Fruit fly (Drosophila melanogaster) whole organism, embryonic: ENCODE results near the gene w-cup.

Source experiments
- Atf3 ChIP-seq: fragments of 200-800 bp; sonication (Bioruptor generic); optimal IDR thresholded peaks from 3 replicates; lab custom pipeline; 2016; ENCODE audit warnings: missing biosample characterization, missing genetic modification characterization
- Bdp1 ChIP-seq: fragments of 200-800 bp; sonication (Bioruptor generic); optimal IDR thresholded peaks from 3 replicates; lab custom pipeline; 2016; ENCODE audit warnings: missing biosample characterization, missing genetic modification characterization
- CG10274 ChIP-seq: fragments of 200-800 bp; sonication (Bioruptor generic); optimal IDR thresholded peaks from 3 replicates; lab custom pipeline; 2017; ENCODE audit warnings: missing biosample characterization, mild to moderate bottlenecking, missing genetic modification characterization
- CG10431 ChIP-seq: fragments of 200-800 bp; sonication (Bioruptor generic); optimal IDR thresholded peaks from 3 replicates; lab custom pipeline; 2018; ENCODE audit warnings: missing biosample characterization, mild to moderate bottlenecking, missing genetic modification characterization
- CG10462 ChIP-seq: fragments of 200-800 bp; sonication (Bioruptor generic); optimal IDR thresholded peaks from 2 replicates; lab custom pipeline; 2016; ENCODE audit warnings: missing biosample characterization, missing genetic modification characterization
- CG12104 ChIP-seq: fragments of 200-800 bp; sonication (Bioruptor generic); optimal IDR thresholded peaks from 3 replicates; lab custom pipeline; 2016; ENCODE audit warnings: missing biosample characterization, missing genetic modification characterization
- CG12155 ChIP-seq: fragments of 200-800 bp; sonication (Bioruptor generic); optimal IDR thresholded peaks from 3 replicates; lab custom pipeline; 2016; ENCODE audit warnings: missing biosample characterization, missing genetic modification characterization
- CG13424 ChIP-seq: fragments of 200-800 bp; sonication (Bioruptor generic); optimal IDR thresholded peaks from 2 replicates; lab custom pipeline; 2019; ENCODE audit warnings: missing biosample characterization, mild to moderate bottlenecking, missing genetic modification characterization, moderate library complexity
- CG17829 ChIP-seq: fragments of 200-800 bp; optimal IDR thresholded peaks from 2 replicates; lab custom pipeline; 2019; ENCODE audit warnings: missing biosample characterization, mild to moderate bottlenecking, missing genetic modification characterization, moderate library complexity
- CG2875 ChIP-seq: fragments of 200-800 bp; sonication (Bioruptor generic); optimal IDR thresholded peaks from 2 replicates; lab custom pipeline; 2017; ENCODE audit warnings: missing biosample characterization, mild to moderate bottlenecking, missing genetic modification characterization, missing genetic modification reagents
- CG3163 ChIP-seq: fragments of 200-800 bp; sonication (Bioruptor generic); optimal IDR thresholded peaks from 3 replicates; lab custom pipeline; 2016; ENCODE audit warnings: missing biosample characterization, missing genetic modification characterization
- CG34224 ChIP-seq: fragments of 200-800 bp; sonication (Bioruptor generic); IDR thresholded peaks from 3 replicates; pipeline ENCODE4 v1.3.6; 2022; ENCODE audit warnings: missing biosample characterization, missing genetic modification characterization; ENCODE audit not compliant: partially characterized antibody
- CG42726 ChIP-seq: fragments of 200-800 bp; sonication (Bioruptor generic); IDR thresholded peaks from 2 replicates; pipeline ENCODE4 v1.3.6; 2022; ENCODE audit warnings: missing biosample characterization, missing genetic modification characterization; ENCODE audit not compliant: partially characterized antibody
- CG43689 ChIP-seq: fragments of 200-800 bp; sonication (Bioruptor generic); IDR thresholded peaks from 2 replicates; pipeline ENCODE4 v1.3.6; 2022; ENCODE audit warnings: missing biosample characterization, missing genetic modification characterization
- CG4404 ChIP-seq: fragments of 200-800 bp; sonication (Bioruptor generic); IDR thresholded peaks from 2 replicates; pipeline ENCODE4 v1.3.6; 2022; ENCODE audit warnings: missing biosample characterization, missing genetic modification characterization
- CG4424 ChIP-seq: fragments of 200-800 bp; sonication (Bioruptor generic); optimal IDR thresholded peaks from 3 replicates; lab custom pipeline; 2016; ENCODE audit warnings: missing biosample characterization, missing genetic modification characterization
- CG4617 ChIP-seq: fragments of 200-800 bp; sonication (Bioruptor generic); optimal IDR thresholded peaks from 3 replicates; lab custom pipeline; 2016; ENCODE audit warnings: missing biosample characterization, missing genetic modification characterization, borderline replicate concordance
- CG5245 ChIP-seq: fragments of 200-800 bp; sonication (Bioruptor generic); optimal IDR thresholded peaks from 3 replicates; lab custom pipeline; 2016; ENCODE audit warnings: missing biosample characterization, missing genetic modification characterization
- CG7745 ChIP-seq: fragments of 200-800 bp; sonication (Bioruptor generic); optimal IDR thresholded peaks from 2 replicates; lab custom pipeline; 2018; ENCODE audit warnings: missing biosample characterization, mild to moderate bottlenecking, missing genetic modification characterization, moderate library complexity
- CG7786 ChIP-seq: fragments of 200-800 bp; sonication (Bioruptor generic); optimal IDR thresholded peaks from 2 replicates; lab custom pipeline; 2016; ENCODE audit warnings: missing biosample characterization, missing genetic modification characterization
- CG8281 ChIP-seq: fragments of 200-800 bp; sonication (Bioruptor generic); optimal IDR thresholded peaks from 2 replicates; lab custom pipeline; 2018; ENCODE audit warnings: missing biosample characterization, mild to moderate bottlenecking, missing genetic modification characterization, moderate library complexity
- CG9727 ChIP-seq: fragments of 200-800 bp; sonication (Bioruptor generic); optimal IDR thresholded peaks from 3 replicates; lab custom pipeline; 2017; ENCODE audit warnings: missing biosample characterization, mild to moderate bottlenecking, missing genetic modification characterization
- CG9876 ChIP-seq: fragments of 200-800 bp; sonication (Bioruptor generic); optimal IDR thresholded peaks from 2 replicates; lab custom pipeline; 2016; ENCODE audit warnings: missing biosample characterization, missing genetic modification characterization
- D19A ChIP-seq: fragments of 200-800 bp; optimal IDR thresholded peaks from 3 replicates; lab custom pipeline; 2019; ENCODE audit warnings: missing biosample characterization, mild to moderate bottlenecking, missing genetic modification characterization, moderate library complexity
- Deaf1 ChIP-seq: fragments of 200-800 bp; optimal IDR thresholded peaks from 3 replicates; lab custom pipeline; 2019; ENCODE audit warnings: missing biosample characterization, mild to moderate bottlenecking, missing genetic modification characterization, moderate library complexity
- E2f1 ChIP-seq: fragments of 200-800 bp; sonication (Bioruptor generic); IDR thresholded peaks from 2 replicates; pipeline ENCODE4 v1.3.6; 2022; ENCODE audit warnings: missing biosample characterization, missing genetic modification characterization
- Lpt ChIP-seq: fragments of >200 bp; optimal IDR thresholded peaks from 2 replicates; lab custom pipeline; 2018; ENCODE audit warnings: missing biosample characterization, missing genetic modification characterization
- Sox100B ChIP-seq: fragments of 200-800 bp; sonication (Bioruptor generic); optimal IDR thresholded peaks from 3 replicates; lab custom pipeline; 2018; ENCODE audit warnings: missing biosample characterization, mild to moderate bottlenecking, missing genetic modification characterization
- ara ChIP-seq: fragments of 200-800 bp; sonication (Bioruptor generic); IDR thresholded peaks from 2 replicates; pipeline ENCODE4 v1.3.6; 2022; ENCODE audit warnings: missing biosample characterization, missing genetic modification characterization
- crp ChIP-seq, 2 experiments: fragments of 200-800 bp; sonication (Bioruptor generic); optimal IDR thresholded peaks; 2 replicates in 1 of 2; 3 replicates in 1 of 2; lab custom pipeline; 2017; ENCODE audit warnings: missing biosample characterization in 2 of 2, missing genetic modification characterization in 2 of 2, mild to moderate bottlenecking in 1 of 2, moderate library complexity in 1 of 2
- dmrt99B ChIP-seq: fragments of 200-800 bp; sonication (Bioruptor generic); optimal IDR thresholded peaks from 2 replicates; lab custom pipeline; 2018; ENCODE audit warnings: missing biosample characterization, mild to moderate bottlenecking, missing genetic modification characterization, moderate library complexity
- ewg ChIP-seq: fragments of 200-800 bp; sonication (Bioruptor generic); optimal IDR thresholded peaks from 3 replicates; lab custom pipeline; 2017; ENCODE audit warnings: mild to moderate bottlenecking, missing biosample characterization, missing genetic modification reagents, missing genetic modification characterization
- fd3F ChIP-seq: fragments of 200-800 bp; sonication (Bioruptor generic); optimal IDR thresholded peaks from 2 replicates; lab custom pipeline; 2018; ENCODE audit warnings: missing biosample characterization, mild to moderate bottlenecking, missing genetic modification characterization, moderate library complexity
- gcm2 ChIP-seq: fragments of 200-800 bp; sonication (Bioruptor generic); optimal IDR thresholded peaks from 2 replicates; lab custom pipeline; 2016; ENCODE audit warnings: missing biosample characterization, missing genetic modification characterization
- gfzf ChIP-seq: fragments of 200-800 bp; sonication (Bioruptor generic); optimal IDR thresholded peaks from 2 replicates; lab custom pipeline; 2016; ENCODE audit warnings: missing biosample characterization, mild to moderate bottlenecking, missing genetic modification characterization, moderate library complexity
- grn ChIP-seq: fragments of 200-800 bp; sonication (Bioruptor generic); optimal IDR thresholded peaks from 3 replicates; lab custom pipeline; 2017; ENCODE audit warnings: missing biosample characterization, missing genetic modification characterization
- gro ChIP-seq: fragments of 200-800 bp; sonication (Bioruptor generic); optimal IDR thresholded peaks from 2 replicates; lab custom pipeline; 2016; ENCODE audit warnings: missing biosample characterization, missing genetic modification characterization
- lbe ChIP-seq: fragments of 200-800 bp; sonication (Bioruptor generic); optimal IDR thresholded peaks from 2 replicates; lab custom pipeline; 2016; ENCODE audit warnings: missing biosample characterization, mild to moderate bottlenecking, missing genetic modification characterization
- pan ChIP-seq, 4 experiments: fragments of >200 bp in 3 of 4; fragments of 200-800 bp in 1 of 4; sonication (Bioruptor generic) in 1 of 4; optimal IDR thresholded peaks in 3 of 4; IDR thresholded peaks in 1 of 4; 2 replicates each; pipeline versions ENCODE4 v1.3.6 to Lab custom; 2017 to 2022; ENCODE audit warnings: missing biosample characterization in 2 of 4, missing genetic modification characterization in 2 of 4, mixed read lengths in 1 of 4
- schlank ChIP-seq: fragments of 200-800 bp; sonication (Bioruptor generic); optimal IDR thresholded peaks from 2 replicates; lab custom pipeline; 2018; ENCODE audit warnings: missing biosample characterization, mild to moderate bottlenecking, missing genetic modification characterization
- shn ChIP-seq: fragments of 200-800 bp; sonication (Bioruptor generic); optimal IDR thresholded peaks from 3 replicates; lab custom pipeline; 2016; ENCODE audit warnings: missing biosample characterization, missing genetic modification characterization
- slp2 ChIP-seq: fragments of 200-800 bp; sonication (Bioruptor generic); optimal IDR thresholded peaks from 2 replicates; lab custom pipeline; 2016; ENCODE audit warnings: missing biosample characterization, missing genetic modification characterization
- so ChIP-seq: fragments of 200-800 bp; sonication (Bioruptor generic); IDR thresholded peaks from 3 replicates; pipeline ENCODE4 v1.3.6; 2022; ENCODE audit warnings: missing biosample characterization, missing genetic modification characterization
- ssp ChIP-seq: fragments of 200-800 bp; sonication (Bioruptor generic); IDR thresholded peaks from 2 replicates; pipeline ENCODE4 v1.3.6; 2022; ENCODE audit warnings: missing biosample characterization, missing genetic modification characterization
- tin ChIP-seq: fragments of 200-800 bp; sonication (Bioruptor generic); optimal IDR thresholded peaks from 3 replicates; lab custom pipeline; 2016; ENCODE audit warnings: missing biosample characterization, missing genetic modification characterization
- trem ChIP-seq: fragments of 200-800 bp; optimal IDR thresholded peaks from 3 replicates; lab custom pipeline; 2019; ENCODE audit warnings: missing biosample characterization, mild to moderate bottlenecking, missing genetic modification characterization, moderate library complexity
- trh ChIP-seq: fragments of 200-800 bp; sonication (Bioruptor generic); optimal IDR thresholded peaks from 2 replicates; lab custom pipeline; 2016; ENCODE audit warnings: missing biosample characterization, missing genetic modification characterization
- vfl ChIP-seq: fragments of 200-800 bp; sonication (Bioruptor generic); optimal IDR thresholded peaks from 2 replicates; lab custom pipeline; 2016; ENCODE audit warnings: missing biosample characterization, missing genetic modification characterization
- zfh2 ChIP-seq: fragments of 200-800 bp; sonication (Bioruptor generic); optimal IDR thresholded peaks from 2 replicates; lab custom pipeline; 2016; ENCODE audit warnings: missing biosample characterization, missing genetic modification characterization

w-cup gene

dm6 chr2L:10543048-10543752 is 34.4 kb downstream of the w-cup start (continued):
- TF ChIP-seq Atf3 (GFP tag; lab: Kevin White, UChicago) (no peak), slp2 (no peak), grn (GFP tag; lab: Kevin White, UChicago) (peak; percentile 91), D19A (peak; percentile 44), CG13424 (tag; lab: Kevin White, UChicago) (peak; percentile 49), trem (tag; lab: Kevin White, UChicago) (peak; percentile 72), CG9727 (GFP tag; lab: Kevin White, UChicago) (peak; percentile 70), CG4404 (GFP tag; lab: Robert Waterston, UW) (no peak), so (GFP tag; lab: Robert Waterston, UW) (no peak), fd3F (no peak), CG10431 (GFP tag; lab: Kevin White, UChicago) (no peak), ssp (GFP tag; lab: Robert Waterston, UW) (peak; percentile 17; the same call in 1 of the 2 replicates), CG10274 (GFP tag; lab: Kevin White, UChicago) (no peak), shn (GFP tag; lab: Kevin White, UChicago) (no peak), gfzf (GFP tag; lab: Kevin White, UChicago) (no peak), CG9876 (GFP tag; lab: Kevin White, UChicago) (no peak), dmrt99B (tag; lab: Kevin White, UChicago) (peak; percentile 50), gcm2 (GFP tag; lab: Kevin White, UChicago) (no peak), schlank (tag; lab: Kevin White, UChicago) (no peak), CG2875 (peak; percentile 14), Sox100B (GFP tag; lab: Kevin White, UChicago) (peak; percentile 50), trh (no peak), CG42726 (GFP tag; lab: Robert Waterston, UW) (no peak), lbe (GFP tag; lab: Kevin White, UChicago) (no peak), Bdp1 (GFP tag; lab: Kevin White, UChicago) (no peak), pan (optimal IDR thresholded peaks at IDR 0.05; lab: Kevin White, UChicago) (no peak), pan (GFP tag; optimal IDR thresholded peaks at IDR 0.05 in 1 of 2, IDR thresholded peaks at IDR 0.05 in 1 of 2) (peak in 1 of 2 experiments; percentile 33), CG8281 (no peak), E2f1 (no peak), CG5245 (no peak), CG10462 (GFP tag; lab: Kevin White, UChicago) (no peak), CG17829 (tag; lab: Kevin White, UChicago) (peak; percentile 78), tin (GFP tag; lab: Kevin White, UChicago) (peak; percentile 48), CG4424 (GFP tag; lab: Kevin White, UChicago) (peak; percentile 57), CG3163 (GFP tag; lab: Kevin White, UChicago) (no peak), zfh2 (no peak), gro (GFP tag; lab: Kevin White, UChicago) (no peak), ara (GFP tag; lab: Robert Waterston, UW) (peak; percentile 46; the same call in 1 of the 2 replicates), CG4617 (GFP tag; lab: Kevin White, UChicago) (no peak), crp (GFP tag; optimal IDR thresholded peaks at IDR 0.05; lab: Kevin White, UChicago) (no peak), vfl (GFP tag; lab: Kevin White, UChicago) (no peak), CG43689 (no peak), CG7745 (peak; percentile 81), CG34224 (GFP tag; lab: Robert Waterston, UW) (no peak), ewg (GFP tag; lab: Kevin White, UChicago) (peak; percentile 32), Lpt (no peak), CG7786 (GFP tag; lab: Kevin White, UChicago) (no peak), CG12104 (peak; percentile 18), CG12155 (GFP tag; lab: Kevin White, UChicago) (peak; percentile 19), Deaf1 (tag; lab: Kevin White, UChicago) (no peak)
